Worm (Caenorhabditis elegans) whole organism, L4/young adult: Measurements from ENCODE around the gene C55A6.12.

Experiments used
- W03F9.2 ChIP-seq: fragments of 150-350 bp; optimal IDR thresholded peaks from 2 replicates; lab custom pipeline; 2014; ENCODE audit warnings: missing biosample characterization, missing genetic modification characterization
- him-1 ChIP-seq: sonication (generic microtip); optimal IDR thresholded peaks from 2 replicates; lab custom pipeline; 2016; ENCODE audit warnings: missing genotype, missing genetic modification reagents, missing genetic modification characterization, missing compliant biosample characterization

- no peak for TF ChIP-seq him-1 (tag; lab: Kevin White, UChicago)
- no peak for TF ChIP-seq W03F9.2
Observed at ce11 chrV:11470210-11470713, 32.7 kb downstream of the C55A6.12 start, which contains the start of gene aat-6.
